Worm (Caenorhabditis elegans): Measurements from ENCODE around the gene odr-10.

DNA sequence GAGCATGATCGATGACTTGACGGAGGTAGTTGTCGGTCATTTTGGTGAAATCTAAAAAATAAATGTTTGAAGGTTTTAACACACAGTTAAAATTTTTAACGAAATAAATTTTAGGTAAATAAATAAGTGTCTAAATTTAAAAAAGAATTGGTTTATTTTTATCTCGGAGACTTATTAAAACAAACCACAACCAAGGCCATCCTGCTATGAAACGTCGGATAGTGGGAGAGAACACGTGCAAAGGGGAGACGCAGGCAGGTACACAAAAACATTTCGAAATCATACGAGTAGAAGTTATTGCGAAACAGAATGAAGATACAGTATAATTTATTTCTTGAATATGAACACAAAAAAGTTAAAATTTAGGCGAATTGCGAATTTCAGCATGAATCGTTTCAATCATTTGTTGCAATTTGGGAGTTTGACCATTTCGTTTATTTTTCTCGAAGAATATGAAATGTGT is 29.6 kb downstream of the odr-10 start, which contains the start of gene F41B4.3:
- TF ChIP-seq skn-1 (tag; optimal IDR thresholded peaks at IDR 0.05), result no peak
- no peak for TF ChIP-seq lin-13 (GFP tag; optimal IDR thresholded peaks at IDR 0.05)
